Worm (Caenorhabditis elegans) whole organism, L2 larva: ENCODE data around the gene F52E1.5.

Source experiments
- ama-1 ChIP-seq: fragments of 150-350 bp; optimal IDR thresholded peaks from 2 replicates; lab custom pipeline; 2018; ENCODE audit warnings: inconsistent platforms
- elt-3 ChIP-seq: sonication (generic microtip); optimal IDR thresholded peaks from 2 replicates; lab custom pipeline; 2017; ENCODE audit warnings: missing biosample characterization, missing genetic modification characterization
- nhr-237 ChIP-seq: fragments of 150-350 bp; optimal IDR thresholded peaks from 2 replicates; lab custom pipeline; 2014; ENCODE audit warnings: missing biosample characterization, missing genetic modification characterization
- skn-1 ChIP-seq: sonication (generic microtip); optimal IDR thresholded peaks from 2 replicates; lab custom pipeline; 2017; ENCODE audit warnings: missing biosample characterization, missing genetic modification characterization

DNA sequence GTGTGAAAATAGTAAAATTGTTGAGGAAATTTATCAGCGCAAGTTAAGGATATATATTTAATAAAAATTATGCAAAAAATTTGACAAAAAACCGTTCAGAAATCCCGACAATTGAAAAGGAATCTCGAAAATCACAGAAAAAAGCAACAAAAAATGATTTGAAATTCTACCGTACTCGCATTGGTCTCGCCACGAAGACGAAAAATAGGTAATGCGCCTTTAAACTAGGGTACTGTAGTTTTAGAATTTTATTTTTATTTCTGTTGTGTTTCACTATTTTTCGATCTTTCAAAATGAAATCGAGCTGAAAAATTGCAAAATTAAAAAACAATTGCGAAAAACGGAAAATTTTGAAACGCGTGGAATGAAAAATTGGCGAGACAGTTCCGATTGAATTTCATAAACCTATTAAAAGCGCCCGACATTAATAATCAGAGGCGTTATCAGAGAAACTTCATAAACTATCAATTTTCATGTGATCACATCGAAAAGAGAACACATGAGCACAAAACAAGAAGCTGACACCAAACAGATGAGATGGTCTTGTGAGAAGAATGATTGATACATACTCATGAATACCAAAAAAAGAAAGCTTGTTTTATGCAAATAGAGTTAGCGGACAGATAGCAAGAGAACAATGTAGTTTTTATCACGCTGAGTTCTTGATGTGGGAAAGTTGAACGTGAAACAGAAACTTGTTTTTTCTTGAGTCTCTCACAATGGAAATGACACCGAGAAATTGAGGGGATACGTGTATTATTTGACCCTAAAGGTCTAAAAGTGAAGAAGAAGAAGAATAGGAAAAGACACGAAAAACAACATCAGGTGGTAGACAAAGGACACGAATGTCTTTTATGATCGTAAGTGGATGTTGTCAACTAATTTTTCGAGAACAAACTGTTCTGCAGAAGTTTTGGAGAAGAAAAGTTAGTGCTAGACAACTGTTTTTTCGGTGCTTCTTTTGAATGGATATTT lies 45.8 kb downstream of the F52E1.5 start:
- TF ChIP-seq elt-3 (tag; lab: Kevin White, UChicago), result no peak
- TF ChIP-seq nhr-237, result no peak
- TF ChIP-seq ama-1 (lab: Kevin White, UChicago), result no peak
- TF ChIP-seq skn-1 (tag; lab: Kevin White, UChicago), result no peak
